Fruit fly (Drosophila melanogaster) whole organism, adult: ENCODE results near the gene CG13375.

Experiments used
- CG11617 ChIP-seq: fragments of 200-800 bp; sonication (Bioruptor generic); optimal IDR thresholded peaks from 2 replicates; lab custom pipeline; 2017; ENCODE audit warnings: mild to moderate bottlenecking, missing biosample characterization, missing genetic modification reagents, missing genetic modification characterization
- CG12768 ChIP-seq: fragments of 200-800 bp; sonication (Bioruptor generic); optimal IDR thresholded peaks from 2 replicates; lab custom pipeline; 2017; ENCODE audit warnings: missing biosample characterization, missing genetic modification characterization, mild to moderate bottlenecking, moderate library complexity, missing genetic modification reagents
- CG14711 ChIP-seq: fragments of 200-800 bp; sonication (Bioruptor generic); optimal IDR thresholded peaks from 2 replicates; lab custom pipeline; 2018; ENCODE audit warnings: missing biosample characterization, mild to moderate bottlenecking, missing genetic modification characterization, moderate library complexity
- CG1620 ChIP-seq: fragments of 200-800 bp; sonication (Bioruptor generic); optimal IDR thresholded peaks from 2 replicates; lab custom pipeline; 2016; ENCODE audit warnings: missing biosample characterization, missing genetic modification characterization
- CG33017 ChIP-seq: fragments of 200-800 bp; sonication (Bioruptor generic); optimal IDR thresholded peaks from 2 replicates; lab custom pipeline; 2018; ENCODE audit warnings: missing biosample characterization, mild to moderate bottlenecking, missing genetic modification characterization, moderate library complexity
- CG5204 ChIP-seq: fragments of 200-800 bp; sonication (Bioruptor generic); optimal IDR thresholded peaks from 2 replicates; lab custom pipeline; 2016; ENCODE audit warnings: missing biosample characterization, missing genetic modification characterization
- CG7045 ChIP-seq: fragments of 200-800 bp; sonication (Bioruptor generic); optimal IDR thresholded peaks from 2 replicates; lab custom pipeline; 2017; ENCODE audit warnings: missing biosample characterization, mild to moderate bottlenecking, missing genetic modification characterization
- CG7101 ChIP-seq: fragments of 200-800 bp; sonication (Bioruptor generic); optimal IDR thresholded peaks from 2 replicates; lab custom pipeline; 2018; ENCODE audit warnings: missing biosample characterization, mild to moderate bottlenecking, missing genetic modification characterization, moderate library complexity
- Clk ChIP-seq: fragments of 200-800 bp; sonication (Bioruptor generic); optimal IDR thresholded peaks from 2 replicates; lab custom pipeline; 2017; ENCODE audit warnings: missing biosample characterization, missing genetic modification characterization
- Crg-1 ChIP-seq: fragments of 200-800 bp; sonication (Bioruptor generic); optimal IDR thresholded peaks from 2 replicates; lab custom pipeline; 2016; ENCODE audit warnings: missing biosample characterization, missing genetic modification characterization
- Hr96 ChIP-seq: fragments of 200-800 bp; sonication (Bioruptor generic); optimal IDR thresholded peaks from 2 replicates; lab custom pipeline; 2016; ENCODE audit warnings: missing biosample characterization, missing genetic modification characterization
- Mnt ChIP-seq: fragments of 200-800 bp; sonication (Bioruptor generic); optimal IDR thresholded peaks from 2 replicates; lab custom pipeline; 2016; ENCODE audit warnings: missing biosample characterization, mild to moderate bottlenecking, missing genetic modification characterization
- bab1 ChIP-seq: fragments of 200-800 bp; sonication (Bioruptor generic); optimal IDR thresholded peaks from 3 replicates; lab custom pipeline; 2019; ENCODE audit warnings: missing biosample characterization, mild to moderate bottlenecking, missing genetic modification characterization, moderate library complexity
- cic ChIP-seq: fragments of 200-800 bp; sonication (Bioruptor generic); optimal IDR thresholded peaks from 2 replicates; lab custom pipeline; 2017; ENCODE audit warnings: missing biosample characterization, mild to moderate bottlenecking, missing genetic modification characterization, moderate library complexity
- cnc ChIP-seq, 2 experiments: fragments of >200 bp; optimal IDR thresholded peaks; 2 replicates each; lab custom pipeline; 2017
- kay ChIP-seq: fragments of 200-800 bp; sonication (Bioruptor generic); peaks from one replicate; lab custom pipeline; 2016; ENCODE audit warnings: missing biosample characterization, missing genetic modification characterization, borderline replicate concordance
- ovo ChIP-seq: fragments of 200-800 bp; sonication (Bioruptor generic); optimal IDR thresholded peaks from 2 replicates; lab custom pipeline; 2016; ENCODE audit warnings: missing biosample characterization, missing genetic modification characterization
- pad ChIP-seq: fragments of 200-800 bp; sonication (Bioruptor generic); optimal IDR thresholded peaks from 3 replicates; lab custom pipeline; 2017; ENCODE audit warnings: missing biosample characterization, missing genetic modification characterization, mild to moderate bottlenecking, moderate library complexity, missing genetic modification reagents
- tj ChIP-seq: fragments of 200-800 bp; sonication (Bioruptor generic); optimal IDR thresholded peaks from 3 replicates; lab custom pipeline; 2017; ENCODE audit warnings: missing biosample characterization, mild to moderate bottlenecking, missing genetic modification characterization, moderate library complexity
- toe ChIP-seq: fragments of 200-800 bp; sonication (Bioruptor generic); optimal IDR thresholded peaks from 2 replicates; lab custom pipeline; 2016; ENCODE audit warnings: missing biosample characterization, missing genetic modification characterization

The CG13375 gene

dm6 chrX:294839-295238 is at the start of gene CG13375:
CG13375 (minus strand) TSS chrX:294962.
- TF ChIP-seq CG11617 = no peak

dm6 chrX:342422-343169 is 47.8 kb upstream of the CG13375 start:
- TF ChIP-seq Clk (GFP tag; lab: Kevin White, UChicago) (no peak), CG11617 (no peak), cnc (optimal IDR thresholded peaks at IDR 0.05; lab: Kevin White, UChicago) (no peak), ovo (GFP tag; lab: Kevin White, UChicago) (no peak)

DNA sequence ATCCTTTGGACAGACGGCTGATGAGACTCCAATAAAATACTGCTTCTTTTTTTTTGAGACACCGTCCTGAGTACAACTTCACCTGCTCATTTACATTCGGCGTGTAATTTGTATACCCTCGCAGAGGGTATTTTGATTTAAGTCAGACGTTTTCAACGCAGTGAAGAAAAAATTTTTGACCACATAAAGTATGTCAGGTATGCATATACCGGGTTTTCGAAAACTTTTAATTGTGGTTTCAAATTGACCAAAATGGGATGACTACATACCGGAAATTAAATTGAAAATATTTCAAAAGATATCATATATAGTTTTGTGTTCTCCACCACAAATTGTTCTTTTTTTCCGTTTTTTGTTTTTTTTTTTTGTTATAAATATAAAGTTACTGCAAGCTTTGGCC is 46.0 kb upstream of the CG13375 start:
- no peak for TF ChIP-seq tj (GFP tag; lab: Kevin White, UChicago)
- no peak for TF ChIP-seq Hr96 (GFP tag; lab: Kevin White, UChicago)
- no peak for TF ChIP-seq CG12768
- no peak for TF ChIP-seq toe (GFP tag; lab: Kevin White, UChicago)
- no peak for TF ChIP-seq cic (GFP tag; lab: Kevin White, UChicago)
- TF ChIP-seq CG1620 (GFP tag; lab: Kevin White, UChicago) = no peak
- no peak for TF ChIP-seq CG11617
- TF ChIP-seq Clk (GFP tag; lab: Kevin White, UChicago) = no peak

dm6 chrX:339866-340571 is 45.3 kb upstream of the CG13375 start:
- no peak for TF ChIP-seq Mnt
- no peak for TF ChIP-seq CG7045 (GFP tag; lab: Kevin White, UChicago)
- no peak for TF ChIP-seq Crg-1 (GFP tag; lab: Kevin White, UChicago)
- no peak for TF ChIP-seq Clk (GFP tag; lab: Kevin White, UChicago)
- TF ChIP-seq CG5204 = no peak
- no peak for TF ChIP-seq bab1
- no peak for TF ChIP-seq cnc (optimal IDR thresholded peaks at IDR 0.05; lab: Kevin White, UChicago)
- TF ChIP-seq CG14711 (tag; lab: Kevin White, UChicago) = no peak
- no peak for TF ChIP-seq cic (GFP tag; lab: Kevin White, UChicago)
- no peak for TF ChIP-seq CG11617
- TF ChIP-seq kay (GFP tag; lab: Kevin White, UChicago) = no peak

DNA sequence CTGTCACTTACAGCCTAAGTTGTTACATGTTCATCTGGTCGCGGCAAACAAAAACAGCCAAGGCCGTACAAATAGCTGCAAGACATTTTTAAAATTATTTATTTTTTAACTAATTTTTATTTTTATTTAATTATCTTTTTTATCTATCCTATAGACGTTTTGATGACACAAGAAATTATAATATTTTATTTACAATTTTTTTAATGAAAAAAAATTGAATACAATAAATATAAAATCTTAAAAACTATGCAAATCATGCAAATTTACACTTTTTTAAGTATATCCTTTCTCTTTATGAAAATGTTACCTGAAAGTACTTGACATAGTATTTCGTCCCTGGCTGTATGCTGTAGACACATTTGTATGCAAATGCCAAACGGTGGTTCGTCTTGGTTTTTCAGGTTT is 43.4 kb upstream of the CG13375 start:
- TF ChIP-seq CG7101 (tag; lab: Kevin White, UChicago) (peak; percentile 24), Clk (GFP tag; lab: Kevin White, UChicago) (no peak), CG14711 (tag; lab: Kevin White, UChicago) (peak; percentile 55), CG33017 (tag; lab: Kevin White, UChicago) (peak; percentile 47), Mnt (no peak)

- TF ChIP-seq Hr96 (GFP tag; lab: Kevin White, UChicago) (no peak), CG1620 (GFP tag; lab: Kevin White, UChicago) (peak; percentile 1), CG11617 (no peak), CG7045 (GFP tag; lab: Kevin White, UChicago) (no peak), toe (GFP tag; lab: Kevin White, UChicago) (no peak)
These were observed 42.0 kb upstream of the CG13375 start for dm6 chrX:336659-337266.

dm6 chrX:334624-335292 is 40.0 kb upstream of the CG13375 start:
- TF ChIP-seq tj (GFP tag; lab: Kevin White, UChicago) (no peak), Hr96 (GFP tag; lab: Kevin White, UChicago) (no peak), ovo (GFP tag; lab: Kevin White, UChicago) (no peak), bab1 (peak; percentile 2)

DNA sequence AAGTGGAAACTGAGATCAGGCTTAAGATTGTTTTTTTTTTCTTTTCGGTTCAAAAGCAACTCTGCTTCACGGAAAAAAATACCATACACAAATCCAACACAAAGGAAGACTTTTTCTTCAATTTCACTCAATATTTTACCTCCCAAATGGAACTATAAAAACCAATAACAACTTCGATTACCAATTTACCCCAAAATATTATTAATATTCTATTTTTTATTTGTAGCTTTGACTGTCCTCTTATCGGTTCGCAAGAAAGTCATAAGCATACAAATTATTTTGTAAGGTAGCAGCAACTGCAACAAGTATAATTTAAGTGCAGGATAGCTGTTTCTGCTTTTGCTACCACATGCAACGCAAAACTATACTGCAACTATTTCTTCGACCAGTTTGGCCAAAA is 39.2 kb upstream of the CG13375 start:
- TF ChIP-seq bab1 (no peak), Clk (GFP tag; lab: Kevin White, UChicago) (no peak), Hr96 (GFP tag; lab: Kevin White, UChicago) (no peak), CG33017 (tag; lab: Kevin White, UChicago) (no peak), CG14711 (tag; lab: Kevin White, UChicago) (no peak), Crg-1 (GFP tag; lab: Kevin White, UChicago) (no peak), cic (GFP tag; lab: Kevin White, UChicago) (no peak), toe (GFP tag; lab: Kevin White, UChicago) (no peak), CG1620 (GFP tag; lab: Kevin White, UChicago) (no peak), CG7045 (GFP tag; lab: Kevin White, UChicago) (no peak), tj (GFP tag; lab: Kevin White, UChicago) (no peak), cnc (optimal IDR thresholded peaks at IDR 0.05; lab: Kevin White, UChicago) (no peak), CG7101 (tag; lab: Kevin White, UChicago) (no peak), CG5204 (no peak), kay (GFP tag; lab: Kevin White, UChicago) (no peak), pad (GFP tag; lab: Kevin White, UChicago) (no peak), Mnt (no peak), CG12768 (no peak), CG11617 (no peak), ovo (GFP tag; lab: Kevin White, UChicago) (no peak)
